Worm (Caenorhabditis elegans) whole organism, mixed stage, embryonic: ENCODE data around the gene F20D6.11.

ENCODE experiments used
- M03D4.4 ChIP-seq: sonication (generic microtip); optimal IDR thresholded peaks from 2 replicates; lab custom pipeline; 2017; ENCODE audit warnings: mild to moderate bottlenecking, missing genetic modification characterization, missing compliant biosample characterization
- ceh-39 ChIP-seq: fragments of 150-350 bp; optimal IDR thresholded peaks from 2 replicates; lab custom pipeline; 2014; ENCODE audit warnings: missing biosample characterization, missing genetic modification characterization
- ceh-43 ChIP-seq: fragments of 200-800 bp; sonication (Bioruptor generic); optimal IDR thresholded peaks from 2 replicates; lab custom pipeline; 2018; ENCODE audit warnings: mild to moderate bottlenecking, missing genetic modification characterization, moderate library complexity, missing compliant biosample characterization
- ceh-83 ChIP-seq: fragments of 200-800 bp; sonication (Bioruptor generic); optimal IDR thresholded peaks from 2 replicates; lab custom pipeline; 2018; ENCODE audit warnings: mild to moderate bottlenecking, missing genetic modification characterization, missing compliant biosample characterization
- ces-1 ChIP-seq: fragments of 150-350 bp; optimal IDR thresholded peaks from 2 replicates; lab custom pipeline; 2014; ENCODE audit warnings: missing biosample characterization, missing genetic modification reagents, missing genetic modification characterization
- drap-1 ChIP-seq: fragments of 200-800 bp; sonication (Bioruptor generic); optimal IDR thresholded peaks from 3 replicates; lab custom pipeline; 2018; ENCODE audit warnings: mild to moderate bottlenecking, missing genetic modification characterization, missing compliant biosample characterization
- elt-1 ChIP-seq: sonication (generic microtip); optimal IDR thresholded peaks from 2 replicates; lab custom pipeline; 2017; ENCODE audit warnings: missing genetic modification characterization, mild to moderate bottlenecking, missing compliant biosample characterization, antibody characterized with exemption, moderate library complexity, borderline replicate concordance; ENCODE audit not compliant: insufficient read depth
- elt-3 ChIP-seq: fragments of 150-350 bp; optimal IDR thresholded peaks from 2 replicates; lab custom pipeline; 2014; ENCODE audit warnings: missing biosample characterization, missing genetic modification characterization
- flh-1 ChIP-seq: fragments of 200-800 bp; sonication (Bioruptor generic); optimal IDR thresholded peaks from 2 replicates; lab custom pipeline; 2018; ENCODE audit warnings: mild to moderate bottlenecking, missing genetic modification characterization, moderate library complexity, missing compliant biosample characterization
- hlh-1 ChIP-seq: fragments of 150-350 bp; optimal IDR thresholded peaks from 2 replicates; lab custom pipeline; 2014; ENCODE audit warnings: missing biosample characterization, missing genetic modification reagents, missing genetic modification characterization
- lin-13 ChIP-seq: fragments of 150-350 bp; optimal IDR thresholded peaks from 2 replicates; lab custom pipeline; 2014; ENCODE audit warnings: missing biosample characterization, missing genetic modification characterization
- lin-32 ChIP-seq: fragments of 200-800 bp; sonication (Bioruptor generic); optimal IDR thresholded peaks from 2 replicates; lab custom pipeline; 2018; ENCODE audit warnings: mild to moderate bottlenecking, missing genetic modification characterization, missing compliant biosample characterization
- lsy-2 ChIP-seq: fragments of 150-350 bp; optimal IDR thresholded peaks from 2 replicates; lab custom pipeline; 2014; ENCODE audit warnings: missing biosample characterization, missing genetic modification characterization
- mab-5 ChIP-seq: fragments of 150-350 bp; optimal IDR thresholded peaks from 2 replicates; lab custom pipeline; 2014; ENCODE audit warnings: missing biosample characterization, missing genetic modification characterization
- mep-1 ChIP-seq: fragments of 150-350 bp; optimal IDR thresholded peaks from 2 replicates; lab custom pipeline; 2017; ENCODE audit warnings: missing biosample characterization, missing genetic modification reagents, missing genetic modification characterization, inconsistent platforms
- mls-2 ChIP-seq: sonication (generic microtip); optimal IDR thresholded peaks from 2 replicates; lab custom pipeline; 2016; ENCODE audit warnings: mild to moderate bottlenecking, missing genetic modification characterization, moderate library complexity, missing compliant biosample characterization
- nhr-12 ChIP-seq: fragments of 150-350 bp; optimal IDR thresholded peaks from 2 replicates; lab custom pipeline; 2014; ENCODE audit warnings: missing biosample characterization, missing genetic modification characterization
- nhr-2 ChIP-seq: fragments of 150-350 bp; optimal IDR thresholded peaks from 2 replicates; lab custom pipeline; 2014; ENCODE audit warnings: missing biosample characterization, missing genetic modification characterization
- nhr-237 ChIP-seq: fragments of 150-350 bp; optimal IDR thresholded peaks from 2 replicates; lab custom pipeline; 2014; ENCODE audit warnings: missing biosample characterization, missing genetic modification characterization
- nhr-28 ChIP-seq: fragments of 150-350 bp; optimal IDR thresholded peaks from 2 replicates; lab custom pipeline; 2014; ENCODE audit warnings: missing biosample characterization, missing genetic modification characterization
- nhr-76 ChIP-seq: sonication (generic microtip); optimal IDR thresholded peaks from 2 replicates; lab custom pipeline; 2017; ENCODE audit warnings: missing biosample characterization, missing genetic modification characterization
- pha-4 ChIP-seq: fragments of 150-350 bp; optimal IDR thresholded peaks from 2 replicates; lab custom pipeline; 2018; ENCODE audit warnings: missing biosample characterization, missing genetic modification reagents, missing genetic modification characterization
- snpc-4 ChIP-seq: fragments of 150-350 bp; optimal IDR thresholded peaks from 2 replicates; lab custom pipeline; 2014; ENCODE audit warnings: missing biosample characterization, missing genetic modification characterization
- sptf-1 ChIP-seq: sonication (generic microtip); optimal IDR thresholded peaks from 2 replicates; lab custom pipeline; 2017; ENCODE audit warnings: mild to moderate bottlenecking, missing genetic modification characterization, moderate library complexity, missing compliant biosample characterization
- tbx-8 ChIP-seq: fragments of 200-800 bp; sonication (Bioruptor generic); optimal IDR thresholded peaks from 2 replicates; lab custom pipeline; 2018; ENCODE audit warnings: mild to moderate bottlenecking, missing genetic modification characterization, moderate library complexity, missing compliant biosample characterization
- unc-120 ChIP-seq: sonication (generic microtip); optimal IDR thresholded peaks from 2 replicates; lab custom pipeline; 2017; ENCODE audit warnings: missing genetic modification characterization, missing compliant biosample characterization; ENCODE audit not compliant: poor library complexity, severe bottlenecking
- unc-39 ChIP-seq: fragments of 150-350 bp; optimal IDR thresholded peaks from 2 replicates; lab custom pipeline; 2014; ENCODE audit warnings: missing biosample characterization, missing genetic modification characterization
- unc-62 ChIP-seq: fragments of 150-350 bp; optimal IDR thresholded peaks from 2 replicates; lab custom pipeline; 2014; ENCODE audit warnings: missing biosample characterization, missing genetic modification reagents, missing genetic modification characterization
- zip-8 ChIP-seq: fragments of 150-350 bp; optimal IDR thresholded peaks from 2 replicates; lab custom pipeline; 2014; ENCODE audit warnings: missing biosample characterization, missing genetic modification characterization
- ztf-11 ChIP-seq: fragments of 150-350 bp; optimal IDR thresholded peaks from 2 replicates; lab custom pipeline; 2014; ENCODE audit warnings: missing biosample characterization, missing genetic modification characterization

The F20D6.11 gene

DNA sequence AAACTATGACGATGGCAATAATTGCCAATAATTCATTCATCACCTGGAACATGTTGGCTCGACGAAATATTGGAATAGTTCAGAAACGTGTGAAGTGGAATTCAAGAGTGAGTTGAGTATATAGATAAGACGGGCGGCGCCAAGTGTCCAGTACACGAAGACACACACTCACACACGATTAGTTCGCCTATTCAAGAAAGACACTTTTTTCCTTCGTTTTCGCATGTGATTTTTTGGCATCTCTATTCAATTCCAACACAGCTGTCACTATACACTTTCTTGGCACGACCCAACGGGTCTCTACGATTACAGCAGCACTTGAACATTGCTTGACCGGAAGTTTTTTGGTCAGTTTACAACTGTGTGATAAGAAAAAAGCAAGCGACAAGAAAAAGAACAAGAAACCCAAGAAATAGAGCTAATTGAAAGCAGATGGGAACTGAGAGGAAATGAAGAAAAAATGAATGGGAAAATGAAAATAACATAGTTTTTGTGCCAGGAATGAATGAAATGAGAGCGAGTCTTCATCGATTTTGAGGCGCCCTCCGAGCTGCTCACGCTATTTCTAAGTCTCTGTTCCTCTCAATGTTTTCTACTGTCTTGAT is 18.9 kb upstream of the F20D6.11 start, which contains the start of gene K07C11.8:
TSS of gene K07C11.8 (minus strand) at position 224 of the 605 bp plus-strand sequence.
- no peak for TF ChIP-seq nhr-28 (tag; lab: Kevin White, UChicago)
- peak; percentile 3 for TF ChIP-seq ces-1 (GFP tag; lab: Kevin White, UChicago)
- no peak for TF ChIP-seq flh-1
- no peak for TF ChIP-seq pha-4

DNA sequence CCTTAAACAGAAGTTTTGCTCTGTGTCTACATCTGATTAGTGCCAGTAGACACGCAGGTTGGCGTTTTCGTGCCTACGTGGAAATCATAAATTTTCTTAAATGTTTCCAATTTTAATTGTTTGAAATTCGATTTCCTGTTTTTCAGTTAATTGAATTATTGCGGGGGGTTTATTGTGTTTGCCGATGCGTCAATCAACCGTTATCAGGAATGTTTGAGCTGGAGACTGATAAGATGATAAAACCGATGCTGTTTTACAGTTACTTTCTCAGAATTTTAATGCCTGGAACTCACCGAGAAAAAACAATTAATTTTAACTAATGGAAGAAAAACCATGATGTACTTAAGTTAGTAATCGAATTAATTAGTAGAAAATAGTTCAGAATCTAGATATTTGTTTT is 18.2 kb upstream of the F20D6.11 start:
- no peak for TF ChIP-seq mep-1 (tag; lab: Kevin White, UChicago)
- no peak for TF ChIP-seq mls-2 (tag; lab: Kevin White, UChicago)
- no peak for TF ChIP-seq mab-5 (tag; lab: Kevin White, UChicago)
- no peak for TF ChIP-seq nhr-76
- TF ChIP-seq ceh-39: no peak
- no peak for TF ChIP-seq nhr-237
- TF ChIP-seq nhr-2 (tag; lab: Kevin White, UChicago): no peak
- TF ChIP-seq snpc-4 (tag; lab: Kevin White, UChicago): no peak
- TF ChIP-seq M03D4.4 (tag; lab: Kevin White, UChicago): no peak
- no peak for TF ChIP-seq unc-39 (tag; lab: Kevin White, UChicago)
- no peak for TF ChIP-seq lin-13 (tag; lab: Kevin White, UChicago)
- TF ChIP-seq tbx-8 (GFP tag; lab: Kevin White, UChicago): no peak
- TF ChIP-seq flh-1: no peak
- TF ChIP-seq lsy-2: no peak
- TF ChIP-seq ztf-11 (tag; lab: Kevin White, UChicago): no peak
- no peak for TF ChIP-seq unc-62 (GFP tag; lab: Kevin White, UChicago)
- TF ChIP-seq elt-1 (tag; lab: Kevin White, UChicago): no peak
- no peak for TF ChIP-seq zip-8 (tag; lab: Kevin White, UChicago)
- no peak for TF ChIP-seq sptf-1 (tag; lab: Kevin White, UChicago)
- TF ChIP-seq, all 35 proteins: peak for 0

DNA sequence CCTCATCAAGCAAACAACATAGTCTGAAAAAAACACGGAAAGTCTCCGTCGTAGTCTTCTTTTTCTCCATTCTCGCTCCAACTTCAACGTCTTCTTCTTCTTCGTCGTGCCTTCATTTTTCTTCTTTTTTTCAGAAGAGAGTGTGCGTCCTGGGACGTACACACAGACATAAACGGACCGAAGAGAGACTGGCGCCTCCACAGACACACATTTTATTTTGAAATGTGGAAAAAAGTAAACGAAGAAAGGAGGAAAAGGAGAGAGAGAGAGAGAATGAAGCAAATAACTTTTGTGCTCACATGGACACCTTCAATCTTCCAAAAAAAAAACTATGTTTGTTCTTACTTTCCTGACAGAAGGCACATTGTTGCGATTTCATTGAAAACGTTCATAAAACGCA is 16.3 kb upstream of the F20D6.11 start:
- TF ChIP-seq unc-120 (no peak), M03D4.4 (tag; lab: Kevin White, UChicago) (no peak), hlh-1 (tag; lab: Kevin White, UChicago) (no peak)

DNA sequence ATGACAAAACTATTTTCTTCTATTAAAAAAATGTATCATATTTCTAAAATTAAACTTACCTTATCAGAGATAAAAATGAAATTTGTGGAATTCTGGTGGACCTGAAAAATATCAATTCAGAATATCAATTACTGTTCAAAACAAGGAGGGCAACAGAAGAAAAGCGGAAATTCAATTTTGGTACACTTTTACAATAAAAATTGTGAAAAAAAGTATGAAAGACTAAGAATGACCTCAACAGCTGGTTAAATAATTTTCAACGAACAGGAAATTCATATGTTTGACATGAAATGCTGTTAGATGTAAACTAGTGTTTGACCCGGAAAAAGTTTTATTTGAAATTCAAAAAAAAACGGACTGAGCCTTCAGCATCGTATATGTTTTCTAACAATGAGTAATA is 15.0 kb upstream of the F20D6.11 start, which contains the start of gene K07C11.7:
TSS of gene K07C11.7 (minus strand) at position 101 of the 400 bp plus-strand sequence.
- TF ChIP-seq hlh-1 (tag; lab: Kevin White, UChicago) (no peak), elt-1 (tag; lab: Kevin White, UChicago) (no peak), nhr-76 (no peak), sptf-1 (tag; lab: Kevin White, UChicago) (no peak), pha-4 (no peak), M03D4.4 (tag; lab: Kevin White, UChicago) (no peak), nhr-12 (tag; lab: Kevin White, UChicago) (no peak), ceh-43 (GFP tag; lab: Kevin White, UChicago) (no peak), mab-5 (tag; lab: Kevin White, UChicago) (no peak), elt-3 (tag; lab: Kevin White, UChicago) (no peak), unc-39 (tag; lab: Kevin White, UChicago) (no peak), ztf-11 (tag; lab: Kevin White, UChicago) (no peak)

DNA sequence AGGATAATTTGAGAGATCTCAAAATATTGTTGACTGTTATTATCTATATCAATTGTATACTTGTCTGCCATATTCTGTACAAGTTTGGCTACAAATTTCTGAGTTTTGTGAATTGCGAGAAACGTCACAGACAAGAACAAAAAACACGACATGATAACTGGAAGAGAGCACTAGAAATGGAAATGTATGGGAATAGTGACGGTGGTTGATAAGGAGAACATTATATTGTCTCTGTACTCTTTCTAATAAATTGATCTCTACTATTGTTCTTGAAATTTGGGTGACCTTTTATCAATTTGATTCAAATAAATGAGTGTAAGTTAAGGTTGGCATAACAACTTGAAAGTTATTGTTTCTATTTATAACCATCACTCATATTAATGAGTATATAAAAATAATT is 13.9 kb upstream of the F20D6.11 start:
- TF ChIP-seq zip-8 (tag; lab: Kevin White, UChicago) (no peak), lin-13 (tag; lab: Kevin White, UChicago) (no peak), drap-1 (GFP tag; lab: Kevin White, UChicago) (no peak), M03D4.4 (tag; lab: Kevin White, UChicago) (no peak), sptf-1 (tag; lab: Kevin White, UChicago) (no peak), ceh-83 (GFP tag; lab: Kevin White, UChicago) (no peak), nhr-28 (tag; lab: Kevin White, UChicago) (no peak), mab-5 (tag; lab: Kevin White, UChicago) (no peak), nhr-237 (no peak), ceh-39 (no peak), nhr-2 (tag; lab: Kevin White, UChicago) (no peak), elt-3 (tag; lab: Kevin White, UChicago) (no peak), snpc-4 (tag; lab: Kevin White, UChicago) (no peak), lin-32 (GFP tag; lab: Kevin White, UChicago) (no peak)
- TF ChIP-seq, all 35 proteins: peak for 0
